Worm (Caenorhabditis elegans) whole organism, L3 larva: ENCODE data around the gene C23H4.6.

ENCODE experiments used
- R02D3.7 ChIP-seq: fragments of 150-350 bp; optimal IDR thresholded peaks from 2 replicates; lab custom pipeline; 2014; ENCODE audit warnings: missing biosample characterization, missing genetic modification characterization
- ZK546.5 ChIP-seq: sonication (generic microtip); optimal IDR thresholded peaks from 2 replicates; lab custom pipeline; 2017; ENCODE audit warnings: missing biosample characterization, missing genetic modification characterization
- aly-2 ChIP-seq: fragments of 150-350 bp; optimal IDR thresholded peaks from 2 replicates; lab custom pipeline; 2014; ENCODE audit warnings: missing biosample characterization, missing genetic modification characterization
- ama-1 ChIP-seq: fragments of 150-350 bp; optimal IDR thresholded peaks from 2 replicates; lab custom pipeline; 2018
- ceh-16 ChIP-seq: sonication (generic microtip); optimal IDR thresholded peaks from 2 replicates; lab custom pipeline; 2017; ENCODE audit warnings: missing biosample characterization, missing genetic modification characterization
- ceh-28 ChIP-seq: fragments of 150-350 bp; optimal IDR thresholded peaks from 2 replicates; lab custom pipeline; 2014; ENCODE audit warnings: missing biosample characterization, missing genetic modification reagents, missing genetic modification characterization
- ceh-82 ChIP-seq: fragments of 150-350 bp; optimal IDR thresholded peaks from 2 replicates; lab custom pipeline; 2014; ENCODE audit warnings: missing biosample characterization, missing genetic modification characterization
- daf-12 ChIP-seq: fragments of 150-350 bp; optimal IDR thresholded peaks from 2 replicates; lab custom pipeline; 2014; ENCODE audit warnings: missing biosample characterization, missing genetic modification reagents, missing genetic modification characterization
- egl-5 ChIP-seq: fragments of 150-350 bp; optimal IDR thresholded peaks from 2 replicates; lab custom pipeline; 2017; ENCODE audit warnings: missing biosample characterization, missing genetic modification reagents, missing genetic modification characterization, inconsistent platforms
- elt-1 ChIP-seq: fragments of 150-350 bp; optimal IDR thresholded peaks from 2 replicates; lab custom pipeline; 2014; ENCODE audit warnings: missing biosample characterization, missing genetic modification characterization
- elt-2 ChIP-seq: sonication (generic microtip); optimal IDR thresholded peaks from 2 replicates; lab custom pipeline; 2016; ENCODE audit warnings: missing genetic modification reagents, mild to moderate bottlenecking, missing genetic modification characterization, missing compliant biosample characterization
- elt-3 ChIP-seq, 3 experiments: fragments of 150-350 bp in 1 of 3; sonication (generic microtip) in 2 of 3; optimal IDR thresholded peaks; 2 replicates in 2 of 3; 4 replicates in 1 of 3; lab custom pipeline; 2014 to 2017; ENCODE audit warnings: missing biosample characterization in 3 of 3, missing genetic modification characterization in 3 of 3
- eor-1 ChIP-seq, 2 experiments: fragments of 150-350 bp; optimal IDR thresholded peaks; 2 replicates each; lab custom pipeline; 2014 to 2018; ENCODE audit warnings: missing biosample characterization in 2 of 2, missing genetic modification characterization in 2 of 2
- fkh-10 ChIP-seq: sonication (generic microtip); optimal IDR thresholded peaks from 2 replicates; lab custom pipeline; 2017; ENCODE audit warnings: missing biosample characterization, missing genetic modification reagents, missing genetic modification characterization
- fkh-2 ChIP-seq: fragments of 150-350 bp; optimal IDR thresholded peaks from 2 replicates; lab custom pipeline; 2014; ENCODE audit warnings: missing biosample characterization, missing genetic modification reagents, missing genetic modification characterization
- fos-1 ChIP-seq: fragments of 150-350 bp; optimal IDR thresholded peaks from 2 replicates; lab custom pipeline; 2014; ENCODE audit warnings: missing biosample characterization, missing genetic modification characterization
- hmg-11 ChIP-seq: sonication (generic microtip); optimal IDR thresholded peaks from 2 replicates; lab custom pipeline; 2016; ENCODE audit warnings: missing genetic modification characterization, missing compliant biosample characterization
- jun-1 ChIP-seq: fragments of 150-350 bp; optimal IDR thresholded peaks from 2 replicates; lab custom pipeline; 2014; ENCODE audit warnings: missing biosample characterization, missing genetic modification reagents, missing genetic modification characterization
- lin-39 ChIP-seq: fragments of 150-350 bp; optimal IDR thresholded peaks from 2 replicates; lab custom pipeline; 2018; ENCODE audit warnings: missing biosample characterization, missing genetic modification reagents, missing genetic modification characterization
- lsy-12 ChIP-seq: sonication (generic microtip); optimal IDR thresholded peaks from 2 replicates; lab custom pipeline; 2016; ENCODE audit warnings: mild to moderate bottlenecking, missing genetic modification characterization, missing compliant biosample characterization
- nhr-12 ChIP-seq: fragments of 150-350 bp; optimal IDR thresholded peaks from 2 replicates; lab custom pipeline; 2014; ENCODE audit warnings: missing biosample characterization, missing genetic modification characterization
- nhr-23 ChIP-seq: fragments of 150-350 bp; optimal IDR thresholded peaks from 2 replicates; lab custom pipeline; 2014; ENCODE audit warnings: missing biosample characterization, missing genetic modification reagents, missing genetic modification characterization
- nhr-25 ChIP-seq: sonication (generic microtip); optimal IDR thresholded peaks from 2 replicates; lab custom pipeline; 2017; ENCODE audit warnings: missing biosample characterization, missing genetic modification characterization
- nhr-43 ChIP-seq: sonication (generic microtip); optimal IDR thresholded peaks from 2 replicates; lab custom pipeline; 2016; ENCODE audit warnings: mild to moderate bottlenecking, missing genetic modification characterization, missing compliant biosample characterization; ENCODE audit not compliant: poor library complexity, severe bottlenecking
- nhr-76 ChIP-seq: fragments of 150-350 bp; sonication (generic microtip); optimal IDR thresholded peaks from 5 replicates; lab custom pipeline; 2014; ENCODE audit warnings: missing biosample characterization, missing genetic modification characterization
- nhr-77 ChIP-seq: fragments of 150-350 bp; optimal IDR thresholded peaks from 2 replicates; lab custom pipeline; 2014; ENCODE audit warnings: missing biosample characterization, missing genetic modification characterization
- pha-4 ChIP-seq: fragments of 150-350 bp; optimal IDR thresholded peaks from 2 replicates; lab custom pipeline; 2014; ENCODE audit warnings: missing biosample characterization, missing genetic modification reagents, missing genetic modification characterization
- pqm-1 ChIP-seq: fragments of 150-350 bp; optimal IDR thresholded peaks from 2 replicates; lab custom pipeline; 2017; ENCODE audit warnings: missing biosample characterization, missing genetic modification characterization, inconsistent platforms
- skn-1 ChIP-seq: fragments of 150-350 bp; optimal IDR thresholded peaks from 2 replicates; lab custom pipeline; 2014; ENCODE audit warnings: missing biosample characterization, missing genetic modification characterization
- snpc-4 ChIP-seq: fragments of 150-350 bp; optimal IDR thresholded peaks from 2 replicates; lab custom pipeline; 2014; ENCODE audit warnings: missing biosample characterization, missing genetic modification characterization
- tbx-2 ChIP-seq: sonication (generic microtip); optimal IDR thresholded peaks from 2 replicates; lab custom pipeline; 2016; ENCODE audit warnings: mild to moderate bottlenecking, missing genetic modification characterization, missing compliant biosample characterization
- unc-39 ChIP-seq: sonication (generic microtip); optimal IDR thresholded peaks from 4 replicates; lab custom pipeline; 2017; ENCODE audit warnings: missing biosample characterization, missing genetic modification characterization
- unc-62 ChIP-seq: fragments of 150-350 bp; sonication (generic microtip); optimal IDR thresholded peaks from 4 replicates; lab custom pipeline; 2014; ENCODE audit warnings: missing biosample characterization, missing genetic modification reagents, missing genetic modification characterization
- zag-1 ChIP-seq: fragments of 150-350 bp; optimal IDR thresholded peaks from 2 replicates; lab custom pipeline; 2014; ENCODE audit warnings: missing biosample characterization, missing genetic modification characterization
- ztf-4 ChIP-seq: fragments of 150-350 bp; optimal IDR thresholded peaks from 2 replicates; lab custom pipeline; 2014; ENCODE audit warnings: missing biosample characterization, missing genetic modification characterization

Gene C23H4.6

ce11 chrX:12229651-12230050 lies 5.8 kb upstream of the C23H4.6 start, which contains the start of gene cest-7:
Gene cest-7, plus strand, starts transcription at chrX:12229951.
- no peak for TF ChIP-seq lsy-12 (tag; lab: Kevin White, UChicago)
- no peak for TF ChIP-seq nhr-76 (tag; lab: Kevin White, UChicago)
- TF ChIP-seq unc-62: no peak
- no peak for TF ChIP-seq fkh-10
- TF ChIP-seq ceh-16 (tag; lab: Kevin White, UChicago): no peak
- TF ChIP-seq ama-1 (lab: Kevin White, UChicago): no peak
- no peak for TF ChIP-seq hmg-11
- no peak for TF ChIP-seq nhr-23 (tag; lab: Kevin White, UChicago)
- TF ChIP-seq aly-2 (tag; lab: Kevin White, UChicago): no peak
- TF ChIP-seq pqm-1: no peak
- TF ChIP-seq elt-2 (tag; lab: Kevin White, UChicago): no peak
- no peak for TF ChIP-seq pha-4 (tag; lab: Kevin White, UChicago)
- no peak for TF ChIP-seq nhr-12 (tag; lab: Kevin White, UChicago)
- no peak for TF ChIP-seq ZK546.5 (tag; lab: Kevin White, UChicago)
- no peak for TF ChIP-seq tbx-2 (tag; lab: Kevin White, UChicago)
- TF ChIP-seq snpc-4 (tag; lab: Kevin White, UChicago): no peak
- no peak for TF ChIP-seq nhr-77 (tag; lab: Kevin White, UChicago)
- TF ChIP-seq egl-5 (tag; lab: Kevin White, UChicago): no peak

- peak; percentile 74 for TF ChIP-seq elt-2 (tag; lab: Kevin White, UChicago)
- TF ChIP-seq ceh-82 (tag; lab: Kevin White, UChicago): no peak
- no peak for TF ChIP-seq hmg-11
- TF ChIP-seq nhr-76 (tag; lab: Kevin White, UChicago): no peak
- TF ChIP-seq fos-1 (tag; lab: Kevin White, UChicago): no peak
- no peak for TF ChIP-seq unc-39 (tag; lab: Kevin White, UChicago)
- TF ChIP-seq pqm-1: peak; percentile 5
- TF ChIP-seq skn-1 (tag; lab: Kevin White, UChicago): no peak
- TF ChIP-seq lin-39 (tag; lab: Kevin White, UChicago): no peak
Observed at ce11 chrX:12230357-12230756, 5.0 kb upstream of the C23H4.6 start.

ce11 chrX:12234424-12234823 lies 982 bp upstream of the C23H4.6 start:
- TF ChIP-seq elt-2 (tag; lab: Kevin White, UChicago) (peak; percentile 33), nhr-43 (tag; lab: Kevin White, UChicago) (no peak), pqm-1 (peak; percentile 41), pha-4 (tag; lab: Kevin White, UChicago) (peak; percentile 37)

ce11 chrX:12241457-12241856 lies 6.1 kb downstream of the C23H4.6 start, which contains the start of gene cest-3:
Gene cest-3, plus strand, starts transcription at chrX:12241646.
- TF ChIP-seq nhr-76 (tag; lab: Kevin White, UChicago) (no peak), fkh-2 (tag; lab: Kevin White, UChicago) (no peak), eor-1 (tag; optimal IDR thresholded peaks at IDR 0.05; lab: Kevin White, UChicago) (no peak), pqm-1 (peak; percentile 50), ZK546.5 (tag; lab: Kevin White, UChicago) (no peak), ceh-28 (tag; lab: Kevin White, UChicago) (no peak), nhr-77 (tag; lab: Kevin White, UChicago) (no peak), elt-3 (tag; optimal IDR thresholded peaks at IDR 0.05; lab: Kevin White, UChicago) (no peak), snpc-4 (tag; lab: Kevin White, UChicago) (no peak), lin-39 (tag; lab: Kevin White, UChicago) (no peak), nhr-25 (tag; lab: Kevin White, UChicago) (no peak), ceh-82 (tag; lab: Kevin White, UChicago) (no peak), zag-1 (no peak), elt-2 (tag; lab: Kevin White, UChicago) (peak; percentile 37), egl-5 (tag; lab: Kevin White, UChicago) (no peak), elt-1 (tag; lab: Kevin White, UChicago) (no peak), nhr-43 (tag; lab: Kevin White, UChicago) (no peak), pha-4 (tag; lab: Kevin White, UChicago) (peak; percentile 53), ztf-4 (no peak), jun-1 (no peak)

ce11 chrX:12242902-12243301 lies 7.5 kb downstream of the C23H4.6 start:
- no peak for TF ChIP-seq daf-12 (tag; lab: Kevin White, UChicago)
- TF ChIP-seq R02D3.7: no peak
- peak; percentile 39 for TF ChIP-seq elt-2 (tag; lab: Kevin White, UChicago)
